Fruit fly (Drosophila melanogaster) whole organism, prepupa: ENCODE results near the gene CG7059.

Source experiments
- Blimp-1 ChIP-seq: fragments of 200-800 bp; sonication (Bioruptor generic); optimal IDR thresholded peaks from 3 replicates; lab custom pipeline; 2017; ENCODE audit warnings: missing biosample characterization, missing genetic modification characterization, mild to moderate bottlenecking, moderate library complexity, missing genetic modification reagents
- CG10631 ChIP-seq: fragments of 200-800 bp; sonication (Bioruptor generic); optimal IDR thresholded peaks from 2 replicates; lab custom pipeline; 2016; ENCODE audit warnings: missing biosample characterization, missing genetic modification characterization
- CG10669 ChIP-seq: fragments of 200-800 bp; sonication (Bioruptor generic); optimal IDR thresholded peaks from 3 replicates; lab custom pipeline; 2018; ENCODE audit warnings: missing biosample characterization, mild to moderate bottlenecking, missing genetic modification characterization, moderate library complexity
- CG11294 ChIP-seq: fragments of 200-800 bp; sonication (Bioruptor generic); IDR thresholded peaks from 2 replicates; pipeline ENCODE4 v1.3.6; 2022; ENCODE audit warnings: missing biosample characterization, missing genetic modification characterization
- CG11762 ChIP-seq: fragments of 200-800 bp; sonication (Bioruptor generic); optimal IDR thresholded peaks from 3 replicates; lab custom pipeline; 2016; ENCODE audit warnings: missing biosample characterization, missing genetic modification characterization; ENCODE audit not compliant: insufficient read depth
- CG11902 ChIP-seq: fragments of 200-800 bp; sonication (Bioruptor generic); optimal IDR thresholded peaks from 3 replicates; lab custom pipeline; 2016; ENCODE audit warnings: missing biosample characterization, missing genetic modification characterization
- CG15336 ChIP-seq: fragments of 200-800 bp; sonication (Bioruptor generic); IDR thresholded peaks from 2 replicates; pipeline ENCODE4 v1.3.6; 2022; ENCODE audit warnings: missing biosample characterization, missing genetic modification characterization
- CG1621 ChIP-seq: fragments of 200-800 bp; sonication (Bioruptor generic); optimal IDR thresholded peaks from 3 replicates; lab custom pipeline; 2018; ENCODE audit warnings: missing biosample characterization, mild to moderate bottlenecking, missing genetic modification characterization
- CG16779 ChIP-seq: fragments of 200-800 bp; sonication (Bioruptor generic); optimal IDR thresholded peaks from 3 replicates; lab custom pipeline; 2017; ENCODE audit warnings: missing biosample characterization, mild to moderate bottlenecking, missing genetic modification characterization
- CG3032 ChIP-seq: fragments of 200-800 bp; optimal IDR thresholded peaks from 2 replicates; lab custom pipeline; 2019; ENCODE audit warnings: missing biosample characterization, mild to moderate bottlenecking, missing genetic modification characterization, moderate library complexity
- CG31627 ChIP-seq: fragments of 200-800 bp; sonication (Bioruptor generic); optimal IDR thresholded peaks from 3 replicates; lab custom pipeline; 2016; ENCODE audit warnings: missing biosample characterization, missing genetic modification characterization
- CG4318 ChIP-seq: fragments of 200-800 bp; sonication (Bioruptor generic); optimal IDR thresholded peaks from 3 replicates; lab custom pipeline; 2017; ENCODE audit warnings: missing biosample characterization, mild to moderate bottlenecking, missing genetic modification characterization
- CG6163 ChIP-seq: fragments of 200-800 bp; sonication (Bioruptor generic); IDR thresholded peaks from 3 replicates; pipeline ENCODE4 v1.3.6; 2022; ENCODE audit warnings: missing biosample characterization, missing genetic modification characterization
- CG6792 ChIP-seq: fragments of 200-800 bp; sonication (Bioruptor generic); optimal IDR thresholded peaks from 3 replicates; lab custom pipeline; 2016; ENCODE audit warnings: missing biosample characterization, missing genetic modification characterization
- CG6854 ChIP-seq: fragments of 200-800 bp; sonication (Bioruptor generic); optimal IDR thresholded peaks from 2 replicates; lab custom pipeline; 2017; ENCODE audit warnings: missing biosample characterization, mild to moderate bottlenecking, missing genetic modification characterization
- CG8319 ChIP-seq: fragments of 200-800 bp; sonication (Bioruptor generic); optimal IDR thresholded peaks from 3 replicates; lab custom pipeline; 2016; ENCODE audit warnings: missing biosample characterization, missing genetic modification characterization
- CG8632 ChIP-seq: fragments of 200-800 bp; sonication (Bioruptor generic); optimal IDR thresholded peaks from 3 replicates; lab custom pipeline; 2016; ENCODE audit warnings: missing biosample characterization, missing genetic modification characterization
- CG9139 ChIP-seq: fragments of 200-800 bp; sonication (Bioruptor generic); optimal IDR thresholded peaks from 3 replicates; lab custom pipeline; 2017; ENCODE audit warnings: missing biosample characterization, mild to moderate bottlenecking, missing genetic modification characterization
- Eip75B ChIP-seq: fragments of 200-800 bp; sonication (Bioruptor generic); optimal IDR thresholded peaks from 3 replicates; lab custom pipeline; 2016; ENCODE audit warnings: missing biosample characterization, missing genetic modification characterization
- Eip78C ChIP-seq: fragments of 200-800 bp; sonication (Bioruptor generic); peaks from one replicate; lab custom pipeline; 2016; ENCODE audit warnings: missing biosample characterization, missing genetic modification characterization
- Eip93F ChIP-seq: fragments of 200-800 bp; sonication (Bioruptor generic); optimal IDR thresholded peaks from 2 replicates; lab custom pipeline; 2016; ENCODE audit warnings: missing biosample characterization, mild to moderate bottlenecking, missing genetic modification characterization
- Ets21C ChIP-seq: fragments of 200-800 bp; sonication (Bioruptor generic); optimal IDR thresholded peaks from 3 replicates; lab custom pipeline; 2016; ENCODE audit warnings: missing biosample characterization, missing genetic modification characterization
- Ets96B ChIP-seq: fragments of 200-800 bp; optimal IDR thresholded peaks from 2 replicates; lab custom pipeline; 2019; ENCODE audit warnings: missing biosample characterization, mild to moderate bottlenecking, missing genetic modification characterization, moderate library complexity
- Gug ChIP-seq: fragments of 200-800 bp; sonication (Bioruptor generic); IDR thresholded peaks from 2 replicates; pipeline ENCODE4 v1.3.6; 2022; ENCODE audit warnings: missing biosample characterization, missing genetic modification characterization
- Hr38 ChIP-seq: sonication (Bioruptor generic); optimal IDR thresholded peaks from 2 replicates; lab custom pipeline; 2016; ENCODE audit warnings: missing biosample characterization, missing genetic modification characterization
- Hr39 ChIP-seq: fragments of 200-800 bp; sonication (Bioruptor generic); optimal IDR thresholded peaks from 2 replicates; lab custom pipeline; 2016; ENCODE audit warnings: missing biosample characterization, missing genetic modification characterization
- Lpt ChIP-seq: fragments of 200-800 bp; sonication (Bioruptor generic); optimal IDR thresholded peaks from 3 replicates; lab custom pipeline; 2016; ENCODE audit warnings: missing biosample characterization, missing genetic modification characterization
- Met ChIP-seq: fragments of 200-800 bp; sonication (Bioruptor generic); optimal IDR thresholded peaks from 3 replicates; lab custom pipeline; 2016; ENCODE audit warnings: missing biosample characterization, missing genetic modification characterization
- OdsH ChIP-seq: fragments of 200-800 bp; sonication (Bioruptor generic); optimal IDR thresholded peaks from 3 replicates; lab custom pipeline; 2016; ENCODE audit warnings: missing biosample characterization, missing genetic modification characterization
- Smox ChIP-seq: fragments of 200-800 bp; sonication (Bioruptor generic); optimal IDR thresholded peaks from 3 replicates; lab custom pipeline; 2016; ENCODE audit warnings: missing biosample characterization, missing genetic modification characterization
- Sox102F ChIP-seq: fragments of 200-800 bp; sonication (Bioruptor generic); optimal IDR thresholded peaks from 2 replicates; lab custom pipeline; 2016; ENCODE audit warnings: missing biosample characterization, mild to moderate bottlenecking, missing genetic modification characterization
- Sox14 ChIP-seq: fragments of 200-800 bp; sonication (Bioruptor generic); optimal IDR thresholded peaks from 3 replicates; lab custom pipeline; 2016; ENCODE audit warnings: missing biosample characterization, missing genetic modification characterization
- achi ChIP-seq: fragments of 200-800 bp; sonication (Bioruptor generic); optimal IDR thresholded peaks from 3 replicates; lab custom pipeline; 2016; ENCODE audit warnings: missing biosample characterization, missing genetic modification characterization
- acj6 ChIP-seq: fragments of 200-800 bp; sonication (Bioruptor generic); optimal IDR thresholded peaks from 3 replicates; lab custom pipeline; 2016; ENCODE audit warnings: missing biosample characterization, missing genetic modification characterization
- dac ChIP-seq: fragments of 200-800 bp; sonication (Bioruptor generic); optimal IDR thresholded peaks from 2 replicates; lab custom pipeline; 2017; ENCODE audit warnings: missing biosample characterization, mild to moderate bottlenecking, missing genetic modification characterization
- dsx ChIP-seq: fragments of 200-800 bp; optimal IDR thresholded peaks from 3 replicates; lab custom pipeline; 2019; ENCODE audit warnings: missing biosample characterization, mild to moderate bottlenecking, missing genetic modification characterization, moderate library complexity; ENCODE audit not compliant: poor library complexity, severe bottlenecking
- eg ChIP-seq: fragments of 200-800 bp; sonication (Bioruptor generic); IDR thresholded peaks from 3 replicates; pipeline ENCODE4 v1.3.6; 2022; ENCODE audit warnings: missing biosample characterization, missing genetic modification characterization
- esn ChIP-seq: fragments of 200-800 bp; sonication (Bioruptor generic); optimal IDR thresholded peaks from 2 replicates; lab custom pipeline; 2016; ENCODE audit warnings: missing biosample characterization, mild to moderate bottlenecking, missing genetic modification characterization, moderate library complexity
- fd85E ChIP-seq: fragments of 200-800 bp; sonication (Bioruptor generic); optimal IDR thresholded peaks from 3 replicates; lab custom pipeline; 2016; ENCODE audit warnings: missing biosample characterization, missing genetic modification characterization
- fkh ChIP-seq: fragments of 200-800 bp; sonication (Bioruptor generic); optimal IDR thresholded peaks from 3 replicates; lab custom pipeline; 2017; ENCODE audit warnings: missing biosample characterization, mild to moderate bottlenecking, missing genetic modification characterization, moderate library complexity
- lz ChIP-seq: fragments of 200-800 bp; sonication (Bioruptor generic); optimal IDR thresholded peaks from 3 replicates; lab custom pipeline; 2016; ENCODE audit warnings: missing biosample characterization, missing genetic modification characterization
- net ChIP-seq: fragments of 200-800 bp; sonication (Bioruptor generic); optimal IDR thresholded peaks from 3 replicates; lab custom pipeline; 2016; ENCODE audit warnings: missing biosample characterization, missing genetic modification characterization
- pdm3 ChIP-seq: fragments of 200-800 bp; sonication (Bioruptor generic); optimal IDR thresholded peaks from 3 replicates; lab custom pipeline; 2016; ENCODE audit warnings: missing biosample characterization, missing genetic modification characterization
- salr ChIP-seq, 2 experiments: fragments of 200-800 bp; sonication (Bioruptor generic); optimal IDR thresholded peaks; 3 replicates each; lab custom pipeline; 2016 to 2018; ENCODE audit warnings: missing biosample characterization in 2 of 2, missing genetic modification characterization in 2 of 2, mild to moderate bottlenecking in 1 of 2
- spab ChIP-seq: fragments of 200-800 bp; sonication (Bioruptor generic); optimal IDR thresholded peaks from 2 replicates; lab custom pipeline; 2017; ENCODE audit warnings: missing biosample characterization, mild to moderate bottlenecking, missing genetic modification characterization, missing genetic modification reagents
- svp ChIP-seq: fragments of 200-800 bp; sonication (Bioruptor generic); peaks from one replicate; lab custom pipeline; 2016; ENCODE audit warnings: missing biosample characterization, missing genetic modification characterization
- vri ChIP-seq: fragments of 200-800 bp; sonication (Bioruptor generic); optimal IDR thresholded peaks from 3 replicates; lab custom pipeline; 2016; ENCODE audit warnings: missing biosample characterization, mild to moderate bottlenecking, missing genetic modification characterization

Gene CG7059

DNA sequence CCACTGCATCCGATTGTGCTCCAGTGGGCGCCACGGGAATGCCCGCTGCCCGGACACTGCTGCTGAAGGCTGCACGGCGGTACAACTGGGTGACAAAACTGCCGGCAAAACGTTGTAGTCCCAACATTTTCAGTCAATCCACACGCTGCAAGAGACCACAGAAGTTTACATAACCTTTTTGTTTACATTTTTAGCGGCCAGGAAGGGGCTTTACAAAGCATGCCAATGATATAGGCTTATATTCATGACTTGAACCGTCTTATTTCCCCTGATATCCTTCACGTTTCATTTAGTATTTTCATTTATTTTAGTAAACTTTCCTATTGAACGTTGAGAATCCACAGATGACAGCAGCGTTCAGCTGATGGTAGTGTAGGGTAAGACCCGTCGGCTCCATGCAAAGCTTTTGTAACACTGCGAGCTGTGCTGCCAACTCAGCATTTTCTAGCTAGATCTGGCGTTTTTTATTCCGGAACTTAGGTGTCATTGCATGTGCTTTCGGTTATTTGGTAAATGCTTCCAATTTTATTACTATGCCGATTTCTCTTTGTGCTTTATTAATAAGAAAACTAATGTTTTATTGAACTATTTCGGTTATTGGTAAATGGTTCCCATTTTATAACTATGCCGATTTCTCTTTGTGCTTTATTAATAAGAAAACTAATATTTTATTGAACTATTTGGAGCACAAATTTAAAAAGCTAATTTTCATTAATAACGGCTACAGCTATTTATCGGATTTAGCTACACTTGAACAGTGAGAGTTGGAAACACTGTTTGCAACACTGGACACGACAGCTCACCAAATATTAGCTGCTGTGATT, 21.2 kb downstream of the CG7059 start, which contains the start of the genes CG13850 and lqfR (continued):
- TF ChIP-seq Eip93F (no peak), CG10631 (peak; percentile 80), CG11294 (GFP tag; lab: Robert Waterston, UW) (peak; percentile 18; the same call in 1 of the 2 replicates), spab (GFP tag; lab: Kevin White, UChicago) (no peak), Smox (GFP tag; lab: Kevin White, UChicago) (peak; percentile 72), CG10669 (GFP tag; lab: Kevin White, UChicago) (no peak), esn (GFP tag; lab: Kevin White, UChicago) (peak; percentile 87), pdm3 (GFP tag; lab: Kevin White, UChicago) (peak; percentile 84), CG8319 (peak; percentile 69), Met (GFP tag; lab: Kevin White, UChicago) (peak; percentile 77), CG9139 (GFP tag; lab: Kevin White, UChicago) (peak; percentile 46), CG31627 (GFP tag; lab: Kevin White, UChicago) (peak; percentile 83), Ets21C (GFP tag; lab: Kevin White, UChicago) (peak; percentile 71), fd85E (GFP tag; lab: Kevin White, UChicago) (peak; percentile 38), fkh (GFP tag; lab: Kevin White, UChicago) (peak; percentile 64), net (peak; percentile 55), achi (peak; percentile 79), CG3032 (tag; lab: Kevin White, UChicago) (peak; percentile 73), CG16779 (tag; lab: Kevin White, UChicago) (no peak), salr (GFP tag; optimal IDR thresholded peaks at IDR 0.05; lab: Kevin White, UChicago) (no peak), Eip75B (peak; percentile 79), Gug (GFP tag; lab: Robert Waterston, UW) (0 out of 2 replicates have a peak, but pooled peaks have one; percentile 31), CG4318 (GFP tag; lab: Kevin White, UChicago) (no peak), CG11762 (GFP tag; lab: Kevin White, UChicago) (peak; percentile 62), CG6792 (peak; percentile 65), Blimp-1 (GFP tag; lab: Kevin White, UChicago) (peak; percentile 50), dac (GFP tag; lab: Kevin White, UChicago) (no peak), CG8632 (peak; percentile 71), Ets96B (tag; lab: Kevin White, UChicago) (peak; percentile 6), Lpt (GFP tag; lab: Kevin White, UChicago) (peak; percentile 39), OdsH (no peak), Hr38 (GFP tag; lab: Kevin White, UChicago) (no peak), lz (peak; percentile 81), acj6 (GFP tag; lab: Kevin White, UChicago) (peak; percentile 71), Sox102F (no peak), CG11902 (GFP tag; lab: Kevin White, UChicago) (peak; percentile 72), eg (GFP tag; lab: Robert Waterston, UW) (peak; percentile 47; the same call in 2 of the 3 replicates)

DNA sequence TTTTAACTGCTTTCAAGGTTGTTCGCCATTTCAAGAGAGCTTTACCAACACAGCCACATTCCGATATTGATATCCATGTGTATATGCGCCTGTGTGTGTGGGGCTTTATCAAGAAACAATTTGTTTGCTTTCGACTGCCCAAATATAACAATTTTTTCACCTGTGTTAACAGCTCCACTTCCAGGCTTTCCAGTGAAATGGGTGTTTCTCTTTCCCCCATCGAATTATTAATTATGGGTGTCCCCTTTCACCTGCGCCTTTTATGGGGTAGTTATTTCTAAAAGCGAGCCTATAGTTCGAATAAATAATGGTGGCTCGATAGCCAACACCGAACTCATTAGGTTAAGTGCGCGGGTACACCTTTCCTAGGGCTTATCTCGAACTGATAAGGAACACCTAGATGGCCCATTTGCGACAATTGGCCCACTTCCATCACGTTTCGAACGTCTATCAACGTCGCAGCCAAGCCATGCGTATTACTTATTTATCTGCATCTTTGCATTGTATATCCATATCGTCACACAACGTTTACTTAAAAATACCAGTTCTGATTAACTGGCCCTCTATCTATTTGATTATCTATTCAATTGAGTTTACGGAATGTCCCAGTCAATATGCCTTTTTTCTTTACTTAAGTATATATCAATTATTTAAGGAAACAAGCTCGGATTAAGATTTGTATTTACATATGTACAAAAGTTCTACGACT, 22.5 kb downstream of the CG7059 start:
- TF ChIP-seq CG31627 (GFP tag; lab: Kevin White, UChicago): no peak
- no peak for TF ChIP-seq achi
- TF ChIP-seq Sox102F: no peak
- no peak for TF ChIP-seq CG1621 (tag; lab: Kevin White, UChicago)
- TF ChIP-seq svp (GFP tag; lab: Kevin White, UChicago): peak; percentile 73
- no peak for TF ChIP-seq dsx (GFP tag; lab: Kevin White, UChicago)
- no peak for TF ChIP-seq Blimp-1 (GFP tag; lab: Kevin White, UChicago)
- no peak for TF ChIP-seq CG10669 (GFP tag; lab: Kevin White, UChicago)
- TF ChIP-seq Eip78C (GFP tag; lab: Kevin White, UChicago): peak; percentile 27
- no peak for TF ChIP-seq Eip75B
- no peak for TF ChIP-seq Sox14
- no peak for TF ChIP-seq lz
- TF ChIP-seq pdm3 (GFP tag; lab: Kevin White, UChicago): no peak
- TF ChIP-seq eg (GFP tag; lab: Robert Waterston, UW): no peak
- TF ChIP-seq fkh (GFP tag; lab: Kevin White, UChicago): peak; percentile 86
- TF ChIP-seq CG6163 (GFP tag; lab: Robert Waterston, UW): no peak
- no peak for TF ChIP-seq Ets21C (GFP tag; lab: Kevin White, UChicago)
- TF ChIP-seq vri (GFP tag; lab: Kevin White, UChicago): peak; percentile 27
- TF ChIP-seq CG15336 (GFP tag; lab: Robert Waterston, UW): no peak
- TF ChIP-seq Hr39 (GFP tag; lab: Kevin White, UChicago): no peak
- no peak for TF ChIP-seq CG6854 (GFP tag; lab: Kevin White, UChicago)
- TF ChIP-seq, all 60 proteins: peak for 4
